Worm (Caenorhabditis elegans) whole organism, late embryonic: ENCODE results near the gene dpf-7.

Experiments
- C08G9.2 ChIP-seq: sonication (generic microtip); optimal IDR thresholded peaks from 2 replicates; lab custom pipeline; 2016; ENCODE audit warnings: mild to moderate bottlenecking, missing genetic modification characterization, moderate library complexity, missing compliant biosample characterization
- F13H6.1 ChIP-seq: sonication (generic microtip); optimal IDR thresholded peaks from 2 replicates; lab custom pipeline; 2016; ENCODE audit warnings: missing genetic modification characterization, missing compliant biosample characterization
- K09A11.1 ChIP-seq: sonication (generic microtip); optimal IDR thresholded peaks from 2 replicates; lab custom pipeline; 2017; ENCODE audit warnings: antibody characterized with exemption, mild to moderate bottlenecking, missing genetic modification characterization, missing compliant biosample characterization; ENCODE audit not compliant: insufficient read depth
- T23F11.4 ChIP-seq: fragments of 200-800 bp; sonication (Bioruptor generic); optimal IDR thresholded peaks from 2 replicates; lab custom pipeline; 2018; ENCODE audit warnings: mild to moderate bottlenecking, missing genetic modification characterization, missing compliant biosample characterization
- Y22D7AL.16 ChIP-seq: sonication (generic microtip); optimal IDR thresholded peaks from 2 replicates; lab custom pipeline; 2016; ENCODE audit warnings: missing genetic modification characterization, missing compliant biosample characterization
- ahr-1 ChIP-seq: sonication (generic microtip); optimal IDR thresholded peaks from 2 replicates; lab custom pipeline; 2016; ENCODE audit warnings: missing genetic modification characterization, missing compliant biosample characterization
- ama-1 ChIP-seq: fragments of 150-350 bp; optimal IDR thresholded peaks from 2 replicates; lab custom pipeline; 2014
- ceh-19 ChIP-seq: fragments of 200-800 bp; sonication (Bioruptor generic); optimal IDR thresholded peaks from 2 replicates; lab custom pipeline; 2018; ENCODE audit warnings: mild to moderate bottlenecking, missing genetic modification characterization, missing compliant biosample characterization
- ceh-22 ChIP-seq: sonication (generic microtip); optimal IDR thresholded peaks from 2 replicates; lab custom pipeline; 2017; ENCODE audit warnings: missing biosample characterization, missing genetic modification characterization
- ceh-30 ChIP-seq: fragments of 150-350 bp; optimal IDR thresholded peaks from 2 replicates; lab custom pipeline; 2014; ENCODE audit warnings: missing biosample characterization, missing genetic modification characterization
- ceh-45 ChIP-seq: fragments of 200-800 bp; sonication (Bioruptor generic); IDR thresholded peaks from 2 replicates; pipeline ENCODE4 v1.3.6; 2022; ENCODE audit warnings: missing genetic modification reagents, missing genetic modification characterization, missing compliant biosample characterization
- ceh-6 ChIP-seq: fragments of 200-800 bp; sonication (Bioruptor generic); optimal IDR thresholded peaks from 2 replicates; lab custom pipeline; 2018; ENCODE audit warnings: mild to moderate bottlenecking, missing genetic modification characterization, missing compliant biosample characterization
- che-1 ChIP-seq: sonication (generic microtip); optimal IDR thresholded peaks from 2 replicates; lab custom pipeline; 2016; ENCODE audit warnings: mild to moderate bottlenecking, missing genetic modification characterization, missing compliant biosample characterization
- dve-1 ChIP-seq: sonication (generic microtip); optimal IDR thresholded peaks from 2 replicates; lab custom pipeline; 2017; ENCODE audit warnings: antibody characterized with exemption, mild to moderate bottlenecking, missing genetic modification characterization, missing compliant biosample characterization
- elt-2 ChIP-seq: sonication (generic microtip); optimal IDR thresholded peaks from 2 replicates; lab custom pipeline; 2016; ENCODE audit warnings: missing genetic modification reagents, missing genetic modification characterization, missing compliant biosample characterization
- fkh-10 ChIP-seq: fragments of 150-350 bp; optimal IDR thresholded peaks from 2 replicates; lab custom pipeline; 2014; ENCODE audit warnings: missing biosample characterization, missing genetic modification reagents, missing genetic modification characterization
- gmeb-2 ChIP-seq: sonication (generic microtip); optimal IDR thresholded peaks from 2 replicates; lab custom pipeline; 2016; ENCODE audit warnings: missing genetic modification characterization, inconsistent platforms, missing compliant biosample characterization
- hlh-13 ChIP-seq: fragments of 200-800 bp; sonication (Bioruptor generic); optimal IDR thresholded peaks from 2 replicates; lab custom pipeline; 2018; ENCODE audit warnings: mild to moderate bottlenecking, missing genetic modification characterization, missing compliant biosample characterization
- hlh-15 ChIP-seq: sonication (generic microtip); optimal IDR thresholded peaks from 2 replicates; lab custom pipeline; 2016; ENCODE audit warnings: missing genetic modification characterization, missing compliant biosample characterization
- hlh-6 ChIP-seq: sonication (generic microtip); optimal IDR thresholded peaks from 2 replicates; lab custom pipeline; 2016; ENCODE audit warnings: missing genotype, missing genetic modification characterization, missing compliant biosample characterization
- hlh-8 ChIP-seq: sonication (generic microtip); optimal IDR thresholded peaks from 2 replicates; lab custom pipeline; 2016; ENCODE audit warnings: missing genotype, missing genetic modification characterization, missing compliant biosample characterization
- lin-11 ChIP-seq: fragments of 200-800 bp; sonication (Bioruptor generic); optimal IDR thresholded peaks from 2 replicates; lab custom pipeline; 2018; ENCODE audit warnings: mild to moderate bottlenecking, missing genetic modification characterization, missing compliant biosample characterization
- mec-3 ChIP-seq: sonication (generic microtip); optimal IDR thresholded peaks from 2 replicates; lab custom pipeline; 2016; ENCODE audit warnings: borderline replicate concordance, missing genetic modification characterization, missing compliant biosample characterization
- nfya-1 ChIP-seq: sonication (generic microtip); optimal IDR thresholded peaks from 2 replicates; lab custom pipeline; 2017; ENCODE audit warnings: missing genetic modification characterization, mild to moderate bottlenecking, missing compliant biosample characterization, antibody characterized with exemption, moderate library complexity
- nhr-11 ChIP-seq: fragments of 150-350 bp; optimal IDR thresholded peaks from 2 replicates; lab custom pipeline; 2014; ENCODE audit warnings: missing biosample characterization, missing genetic modification characterization
- nhr-232 ChIP-seq: sonication (generic microtip); optimal IDR thresholded peaks from 2 replicates; lab custom pipeline; 2016; ENCODE audit warnings: missing genetic modification characterization, missing compliant biosample characterization
- npax-4 ChIP-seq: sonication (generic microtip); optimal IDR thresholded peaks from 2 replicates; lab custom pipeline; 2016; ENCODE audit warnings: missing genetic modification characterization, missing compliant biosample characterization
- odd-2 ChIP-seq: sonication (generic microtip); optimal IDR thresholded peaks from 2 replicates; lab custom pipeline; 2017; ENCODE audit warnings: antibody characterized with exemption, mild to moderate bottlenecking, missing genetic modification characterization, missing compliant biosample characterization
- pax-1 ChIP-seq: fragments of 150-350 bp; optimal IDR thresholded peaks from 2 replicates; lab custom pipeline; 2014; ENCODE audit warnings: missing biosample characterization, missing genetic modification characterization
- pha-4 ChIP-seq: fragments of 150-350 bp; optimal IDR thresholded peaks from 2 replicates; lab custom pipeline; 2018; ENCODE audit warnings: missing biosample characterization, missing genetic modification reagents, missing genetic modification characterization
- pqm-1 ChIP-seq: sonication (generic microtip); optimal IDR thresholded peaks from 2 replicates; lab custom pipeline; 2016; ENCODE audit warnings: missing genetic modification characterization, missing compliant biosample characterization
- pros-1 ChIP-seq: fragments of 150-350 bp; optimal IDR thresholded peaks from 2 replicates; lab custom pipeline; 2014; ENCODE audit warnings: missing biosample characterization, missing genetic modification reagents, missing genetic modification characterization
- sdc-2 ChIP-seq: sonication (generic microtip); optimal IDR thresholded peaks from 2 replicates; lab custom pipeline; 2016; ENCODE audit warnings: missing genotype, missing genetic modification characterization, missing compliant biosample characterization
- syd-9 ChIP-seq: sonication (generic microtip); optimal IDR thresholded peaks from 2 replicates; lab custom pipeline; 2016; ENCODE audit warnings: mild to moderate bottlenecking, missing genetic modification characterization, moderate library complexity, missing compliant biosample characterization
- tbx-2 ChIP-seq: sonication (generic microtip); optimal IDR thresholded peaks from 2 replicates; lab custom pipeline; 2016; ENCODE audit warnings: missing genetic modification characterization, missing compliant biosample characterization
- unc-55 ChIP-seq: sonication (generic microtip); optimal IDR thresholded peaks from 2 replicates; lab custom pipeline; 2017; ENCODE audit warnings: missing biosample characterization, missing genetic modification reagents, missing genetic modification characterization
- unc-86 ChIP-seq: sonication (generic microtip); optimal IDR thresholded peaks from 2 replicates; lab custom pipeline; 2016; ENCODE audit warnings: missing genetic modification characterization, missing compliant biosample characterization
- zip-5 ChIP-seq: sonication (generic microtip); optimal IDR thresholded peaks from 2 replicates; lab custom pipeline; 2016; ENCODE audit warnings: missing genetic modification characterization, missing compliant biosample characterization

The dpf-7 gene

ce11 chrIV:4749728-4750278, 52.6 kb downstream of the dpf-7 start, which contains the start of the genes rpl-20 and Y17G9B.5 (continued):
- TF ChIP-seq elt-2 (tag; lab: Kevin White, UChicago) (peak; percentile 94), ceh-19 (GFP tag; lab: Kevin White, UChicago) (peak; percentile 76), tbx-2 (peak; percentile 97), ceh-30 (tag; lab: Kevin White, UChicago) (peak; percentile 99), sdc-2 (tag; lab: Kevin White, UChicago) (peak; percentile 68), syd-9 (peak; percentile 71), hlh-13 (peak; percentile 62), lin-11 (tag; lab: Kevin White, UChicago) (peak; percentile 60), unc-86 (tag; lab: Kevin White, UChicago) (peak; percentile 96), odd-2 (tag; lab: Kevin White, UChicago) (no peak), hlh-15 (peak; percentile 51), gmeb-2 (peak; percentile 80), hlh-8 (tag; lab: Kevin White, UChicago) (peak; percentile 72), ceh-22 (tag; lab: Kevin White, UChicago) (peak; percentile 29), hlh-6 (tag; lab: Kevin White, UChicago) (no peak), F13H6.1 (peak; percentile 78), fkh-10 (GFP tag; lab: Kevin White, UChicago) (peak; percentile 92), C08G9.2 (tag; lab: Kevin White, UChicago) (peak; percentile 70), che-1 (tag; lab: Kevin White, UChicago) (peak; percentile 49), mec-3 (tag; lab: Kevin White, UChicago) (no peak), unc-55 (peak; percentile 76), ceh-6 (GFP tag; lab: Kevin White, UChicago) (peak; percentile 60), pqm-1 (peak; percentile 81), pax-1 (peak; percentile 85), pros-1 (tag; lab: Kevin White, UChicago) (peak; percentile 86), dve-1 (tag; lab: Kevin White, UChicago) (peak; percentile 94), ama-1 (lab: Kevin White, UChicago) (no peak), ceh-45 (GFP tag; lab: Robert Waterston, UW) (peak; percentile 45; the same call in 1 of the 2 replicates), K09A11.1 (peak; percentile 86), Y22D7AL.16 (tag; lab: Kevin White, UChicago) (peak; percentile 41), nfya-1 (peak; percentile 99), nhr-11 (peak; percentile 55), pha-4 (tag; lab: Kevin White, UChicago) (no peak), npax-4 (tag; lab: Kevin White, UChicago) (no peak), zip-5 (tag; lab: Kevin White, UChicago) (peak; percentile 48), T23F11.4 (GFP tag; lab: Kevin White, UChicago) (peak; percentile 79), ahr-1 (peak; percentile 68), nhr-232 (tag; lab: Kevin White, UChicago) (no peak)
